Worm (Caenorhabditis elegans): ENCODE measurements around the gene sdz-9.

Gene sdz-9

DNA sequence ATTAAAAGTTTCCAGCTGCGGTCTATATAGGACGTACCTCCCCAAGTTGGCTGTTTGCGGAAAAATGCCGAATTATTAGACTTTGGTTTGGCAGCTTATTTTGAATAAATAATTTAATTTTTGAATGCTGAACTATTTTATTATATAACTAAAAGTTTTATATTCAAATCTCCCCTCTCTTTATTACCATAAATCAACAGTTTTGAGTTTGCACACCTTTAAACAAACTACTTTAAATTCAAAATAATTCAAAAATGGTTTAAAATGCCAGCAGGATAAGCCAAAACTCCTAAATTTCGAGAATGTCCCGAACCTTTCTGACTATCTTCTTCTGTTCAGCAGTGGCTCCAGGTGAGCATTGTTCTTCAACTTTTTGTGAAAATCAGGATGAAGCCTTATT, 5.8 kb upstream of the sdz-9 start, which contains the start of gene F08D12.3:
TSS of gene F08D12.3 (plus strand) at position 301 of the 400 bp plus-strand sequence.
- TF ChIP-seq nhr-237 (tag; optimal IDR thresholded peaks at IDR 0.05) (no peak), nhr-21 (tag; optimal IDR thresholded peaks at IDR 0.05) (no peak), unc-39 (tag; optimal IDR thresholded peaks at IDR 0.05) (no peak), snpc-4 (tag; optimal IDR thresholded peaks at IDR 0.05) (no peak), lin-39 (tag; optimal IDR thresholded peaks at IDR 0.05) (no peak), ceh-16 (tag; optimal IDR thresholded peaks at IDR 0.05) (no peak), crh-2 (tag; optimal IDR thresholded peaks at IDR 0.05) (no peak), nhr-12 (tag; optimal IDR thresholded peaks at IDR 0.05) (no peak), mab-5 (tag; optimal IDR thresholded peaks at IDR 0.05) (no peak), alr-1 (tag; optimal IDR thresholded peaks at IDR 0.05) (no peak), nhr-77 (tag; optimal IDR thresholded peaks at IDR 0.05) (no peak), nhr-23 (tag; optimal IDR thresholded peaks at IDR 0.05) (no peak), ztf-11 (tag; optimal IDR thresholded peaks at IDR 0.05) (no peak), ztf-1 (GFP tag; conservative IDR thresholded peaks at IDR 0.05) (no peak), ZK546.5 (tag; optimal IDR thresholded peaks at IDR 0.05) (no peak), F13H6.1 (tag; optimal IDR thresholded peaks at IDR 0.05) (no peak), nhr-10 (tag; optimal IDR thresholded peaks at IDR 0.05) (no peak), blmp-1 (tag; optimal IDR thresholded peaks at IDR 0.05; ENCODE audit: insufficient read depth) (no peak)

DNA sequence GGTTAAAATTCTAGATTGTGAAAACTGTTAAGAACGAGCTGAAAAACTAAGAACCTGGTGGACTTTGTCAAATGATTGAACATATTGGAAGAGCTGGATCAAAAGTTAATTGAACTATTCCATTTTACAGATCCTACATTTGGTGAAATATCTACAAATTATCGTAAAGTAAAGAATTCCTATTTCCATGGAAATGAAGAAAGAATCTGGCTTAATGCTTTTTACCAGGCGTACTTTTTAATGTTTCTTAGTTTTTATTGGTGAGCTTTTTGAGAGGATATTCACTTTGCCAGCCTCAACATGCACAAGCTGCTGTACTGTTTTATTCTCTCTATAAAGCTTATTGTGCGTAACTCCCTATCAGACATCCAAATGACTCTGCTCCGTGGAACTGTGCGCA, 4.4 kb upstream of the sdz-9 start, which contains the start of gene F08D12.4:
TSS of gene F08D12.4 (plus strand) at position 301 of the 400 bp plus-strand sequence.
- TF ChIP-seq blmp-1 (tag; optimal IDR thresholded peaks at IDR 0.05; ENCODE audit: insufficient read depth), result no peak
- no peak for TF ChIP-seq nhr-25 (tag; optimal IDR thresholded peaks at IDR 0.05)
- no peak for TF ChIP-seq lin-39 (tag; optimal IDR thresholded peaks at IDR 0.05)
- TF ChIP-seq ZK546.5 (tag; optimal IDR thresholded peaks at IDR 0.05), result no peak
- TF ChIP-seq aly-2 (tag; optimal IDR thresholded peaks at IDR 0.05), result no peak
- no peak for TF ChIP-seq nhr-21 (tag; optimal IDR thresholded peaks at IDR 0.05)
- TF ChIP-seq C34F6.9 (tag; optimal IDR thresholded peaks at IDR 0.05), result no peak
- TF ChIP-seq zag-1 (tag; optimal IDR thresholded peaks at IDR 0.05), result no peak
- no peak for TF ChIP-seq lsy-2 (tag; optimal IDR thresholded peaks at IDR 0.05)
- TF ChIP-seq snpc-4 (tag; optimal IDR thresholded peaks at IDR 0.05), result no peak
- no peak for TF ChIP-seq ztf-11 (tag; optimal IDR thresholded peaks at IDR 0.05)
- no peak for TF ChIP-seq peb-1 (tag; optimal IDR thresholded peaks at IDR 0.05)

DNA sequence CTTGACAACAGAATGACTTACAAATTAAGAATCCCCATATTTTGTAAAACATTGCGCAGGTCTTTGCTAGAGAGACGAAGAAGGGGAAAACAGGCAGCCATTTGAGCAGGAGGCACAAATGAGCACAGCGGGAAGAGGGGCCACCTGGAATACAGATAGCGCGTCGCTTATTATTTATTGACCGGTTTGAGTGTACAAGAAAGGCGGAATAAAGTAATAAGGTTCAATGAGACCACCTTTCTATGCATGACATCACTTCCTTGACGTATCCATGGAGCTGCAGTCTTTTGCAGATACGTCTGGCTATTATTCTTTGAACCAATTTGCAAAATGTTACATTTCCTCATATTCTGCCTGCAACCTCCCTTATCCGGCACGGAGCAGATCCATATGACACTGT, 1.5 kb upstream of the sdz-9 start, which contains the start of gene fbxb-111:
TSS of gene fbxb-111 (minus strand) at position 101 of the 400 bp plus-strand sequence.
- TF ChIP-seq zag-1 (tag; optimal IDR thresholded peaks at IDR 0.05), result no peak
- TF ChIP-seq nhr-77 (tag; optimal IDR thresholded peaks at IDR 0.05), result no peak
- TF ChIP-seq nhr-237 (tag; optimal IDR thresholded peaks at IDR 0.05), result no peak
- TF ChIP-seq crh-2 (tag; optimal IDR thresholded peaks at IDR 0.05), result no peak
- no peak for TF ChIP-seq peb-1 (tag; optimal IDR thresholded peaks at IDR 0.05)
- TF ChIP-seq nhr-11 (tag; optimal IDR thresholded peaks at IDR 0.05), result no peak
- TF ChIP-seq R02D3.7 (tag; optimal IDR thresholded peaks at IDR 0.05), result no peak
- TF ChIP-seq nhr-12 (tag; optimal IDR thresholded peaks at IDR 0.05), result no peak
- TF ChIP-seq alr-1 (tag; optimal IDR thresholded peaks at IDR 0.05), result no peak
- no peak for TF ChIP-seq C34F6.9 (tag; optimal IDR thresholded peaks at IDR 0.05)
- TF ChIP-seq egl-27 (tag; optimal IDR thresholded peaks at IDR 0.05), result no peak
- TF ChIP-seq sma-9 (GFP tag; optimal IDR thresholded peaks at IDR 0.05), result no peak
- TF ChIP-seq sma-9 (tag; optimal IDR thresholded peaks at IDR 0.05), result no peak

DNA sequence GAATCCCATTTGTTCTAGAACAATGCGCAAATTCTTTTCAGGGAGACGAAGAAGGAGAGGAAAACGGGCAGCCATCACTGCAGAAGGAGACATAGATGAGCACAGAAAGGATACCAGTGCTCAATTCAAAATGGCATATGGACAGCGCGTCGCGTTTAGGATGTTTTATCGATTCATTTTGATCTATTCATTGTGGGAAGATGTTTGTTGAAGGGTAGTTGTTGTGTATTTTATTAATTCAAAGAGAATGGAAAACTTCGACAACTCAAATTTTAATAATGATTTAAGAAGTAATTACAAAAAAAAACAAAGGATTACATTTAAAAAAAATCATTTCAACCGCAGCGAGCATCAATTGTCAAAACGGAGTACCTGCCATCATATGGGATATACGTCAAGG, 1.3 kb downstream of the sdz-9 start, which contains the start of gene sdz-10:
TSS of gene sdz-10 (minus strand) at position 101 of the 400 bp plus-strand sequence.
- TF ChIP-seq lin-13 (GFP tag; optimal IDR thresholded peaks at IDR 0.05), result no peak

DNA sequence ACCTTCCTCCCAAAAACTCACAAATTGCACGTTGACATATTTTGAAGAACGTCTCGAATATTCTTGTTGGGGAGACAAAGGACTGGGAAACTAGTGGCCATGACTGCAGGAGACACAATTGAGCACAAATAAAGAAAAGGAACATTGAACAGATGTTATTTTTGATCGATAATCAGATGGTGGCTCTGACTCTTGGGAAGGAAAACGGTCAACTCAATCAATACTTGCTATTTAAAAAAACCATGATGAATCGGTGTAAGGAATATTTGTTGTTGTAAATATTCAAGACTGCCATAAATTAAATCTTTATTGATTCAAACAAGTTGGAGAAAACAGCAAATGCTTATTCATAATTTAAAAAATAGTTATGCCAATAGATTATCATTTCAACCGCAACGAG, 2.6 kb downstream of the sdz-9 start, which contains the start of gene fbxb-105:
TSS of gene fbxb-105 (minus strand) at position 101 of the 400 bp plus-strand sequence.
- TF ChIP-seq gmeb-1 (tag; optimal IDR thresholded peaks at IDR 0.05), result no peak
- no peak for TF ChIP-seq lin-39 (tag; optimal IDR thresholded peaks at IDR 0.05)
- TF ChIP-seq nhr-11 (tag; optimal IDR thresholded peaks at IDR 0.05), result no peak
- no peak for TF ChIP-seq nhr-77 (tag; optimal IDR thresholded peaks at IDR 0.05)
- TF ChIP-seq ceh-82 (tag; optimal IDR thresholded peaks at IDR 0.05), result no peak
- no peak for TF ChIP-seq ama-1 (optimal IDR thresholded peaks at IDR 0.05)
- no peak for TF ChIP-seq peb-1 (tag; optimal IDR thresholded peaks at IDR 0.05)
- no peak for TF ChIP-seq nhr-21 (tag; optimal IDR thresholded peaks at IDR 0.05)
- no peak for TF ChIP-seq sma-9 (GFP tag; optimal IDR thresholded peaks at IDR 0.05)
- TF ChIP-seq sma-9 (tag; optimal IDR thresholded peaks at IDR 0.05), result no peak
- no peak for TF ChIP-seq R02D3.7 (tag; optimal IDR thresholded peaks at IDR 0.05)
- no peak for TF ChIP-seq ZK546.5 (tag; optimal IDR thresholded peaks at IDR 0.05)
- no peak for TF ChIP-seq lsy-2 (tag; optimal IDR thresholded peaks at IDR 0.05)
- no peak for TF ChIP-seq lin-13 (GFP tag; optimal IDR thresholded peaks at IDR 0.05)
- no peak for TF ChIP-seq ztf-1 (GFP tag; conservative IDR thresholded peaks at IDR 0.05)
- no peak for TF ChIP-seq F13H6.1 (tag; optimal IDR thresholded peaks at IDR 0.05)
- no peak for TF ChIP-seq ztf-11 (tag; optimal IDR thresholded peaks at IDR 0.05)
- TF ChIP-seq skn-1 (tag; optimal IDR thresholded peaks at IDR 0.05), result no peak
- TF ChIP-seq mdl-1 (tag; optimal IDR thresholded peaks at IDR 0.05), result no peak
